Fruit fly (Drosophila melanogaster) whole organism, embryonic: ENCODE results near the gene CG17177.

ENCODE experiments used
- Antp ChIP-seq: fragments of 200-800 bp; sonication (Bioruptor generic); optimal IDR thresholded peaks from 3 replicates; lab custom pipeline; 2016; ENCODE audit warnings: missing biosample characterization, missing genetic modification characterization
- Asciz ChIP-seq: fragments of 200-800 bp; sonication (Bioruptor generic); optimal IDR thresholded peaks from 2 replicates; lab custom pipeline; 2017; ENCODE audit warnings: missing biosample characterization, mild to moderate bottlenecking, missing genetic modification characterization, missing genetic modification reagents
- CG12071 ChIP-seq: fragments of 200-800 bp; sonication (Bioruptor generic); optimal IDR thresholded peaks from 3 replicates; lab custom pipeline; 2018; ENCODE audit warnings: missing biosample characterization, mild to moderate bottlenecking, missing genetic modification characterization
- CG12155 ChIP-seq: fragments of 200-800 bp; sonication (Bioruptor generic); optimal IDR thresholded peaks from 3 replicates; lab custom pipeline; 2016; ENCODE audit warnings: missing biosample characterization, missing genetic modification characterization
- CG1233 ChIP-seq: fragments of 200-800 bp; sonication (Bioruptor generic); optimal IDR thresholded peaks from 4 replicates; lab custom pipeline; 2018; ENCODE audit warnings: missing biosample characterization, mild to moderate bottlenecking, missing genetic modification characterization
- CG12391 ChIP-seq: fragments of 200-800 bp; sonication (Bioruptor generic); optimal IDR thresholded peaks from 3 replicates; lab custom pipeline; 2018; ENCODE audit warnings: missing biosample characterization, mild to moderate bottlenecking, missing genetic modification characterization, moderate library complexity
- CG15696 ChIP-seq: fragments of 200-800 bp; sonication (Bioruptor generic); optimal IDR thresholded peaks from 2 replicates; lab custom pipeline; 2019; ENCODE audit warnings: missing biosample characterization, mild to moderate bottlenecking, missing genetic modification characterization, moderate library complexity
- CG16779 ChIP-seq: fragments of 200-800 bp; sonication (Bioruptor generic); IDR thresholded peaks from 2 replicates; pipeline ENCODE4 v1.3.6; 2022; ENCODE audit warnings: missing biosample characterization, missing genetic modification characterization
- CG16813 ChIP-seq: fragments of 200-800 bp; sonication (Bioruptor generic); IDR thresholded peaks from 3 replicates; pipeline ENCODE4 v1.3.6; 2022; ENCODE audit warnings: missing biosample characterization, missing genetic modification characterization; ENCODE audit not compliant: partially characterized antibody
- CG1832 ChIP-seq: fragments of 200-800 bp; sonication (Bioruptor generic); optimal IDR thresholded peaks from 2 replicates; lab custom pipeline; 2017; ENCODE audit warnings: missing biosample characterization, mild to moderate bottlenecking, missing genetic modification characterization, inconsistent platforms
- CG2678 ChIP-seq: fragments of 200-800 bp; sonication (Bioruptor generic); optimal IDR thresholded peaks from 3 replicates; lab custom pipeline; 2019; ENCODE audit warnings: missing biosample characterization, mild to moderate bottlenecking, missing genetic modification characterization, moderate library complexity
- CG31388 ChIP-seq: fragments of 200-800 bp; sonication (Bioruptor generic); optimal IDR thresholded peaks from 2 replicates; lab custom pipeline; 2016; ENCODE audit warnings: missing biosample characterization, missing genetic modification characterization
- CG4424 ChIP-seq: fragments of 200-800 bp; sonication (Bioruptor generic); optimal IDR thresholded peaks from 3 replicates; lab custom pipeline; 2016; ENCODE audit warnings: missing biosample characterization, missing genetic modification characterization
- CG4707 ChIP-seq: fragments of 200-800 bp; sonication (Bioruptor generic); optimal IDR thresholded peaks from 2 replicates; lab custom pipeline; 2018; ENCODE audit warnings: missing biosample characterization, mild to moderate bottlenecking, missing genetic modification characterization, moderate library complexity
- CG4820 ChIP-seq: fragments of 200-800 bp; sonication (Bioruptor generic); optimal IDR thresholded peaks from 3 replicates; lab custom pipeline; 2016; ENCODE audit warnings: missing biosample characterization, missing genetic modification characterization
- CG5245 ChIP-seq: fragments of 200-800 bp; sonication (Bioruptor generic); optimal IDR thresholded peaks from 3 replicates; lab custom pipeline; 2016; ENCODE audit warnings: missing biosample characterization, missing genetic modification characterization
- CG7987 ChIP-seq: fragments of 200-800 bp; sonication (Bioruptor generic); optimal IDR thresholded peaks from 2 replicates; lab custom pipeline; 2018; ENCODE audit warnings: missing biosample characterization, mild to moderate bottlenecking, missing genetic modification characterization, moderate library complexity
- CG8388 ChIP-seq: fragments of 200-800 bp; sonication (Bioruptor generic); optimal IDR thresholded peaks from 2 replicates; lab custom pipeline; 2019; ENCODE audit warnings: missing biosample characterization, mild to moderate bottlenecking, missing genetic modification characterization, moderate library complexity
- CG9876 ChIP-seq: fragments of 200-800 bp; sonication (Bioruptor generic); optimal IDR thresholded peaks from 2 replicates; lab custom pipeline; 2016; ENCODE audit warnings: missing biosample characterization, missing genetic modification characterization
- Dbx ChIP-seq: fragments of 200-800 bp; sonication (Bioruptor generic); IDR thresholded peaks from 3 replicates; pipeline ENCODE4 v1.3.6; 2022; ENCODE audit warnings: missing biosample characterization, missing genetic modification characterization
- E2f2 ChIP-seq: fragments of 200-800 bp; sonication (Bioruptor generic); IDR thresholded peaks from 2 replicates; pipeline ENCODE4 v1.3.6; 2022; ENCODE audit warnings: missing biosample characterization, missing genetic modification characterization
- Ets97D ChIP-seq: fragments of 200-800 bp; sonication (Bioruptor generic); optimal IDR thresholded peaks from 3 replicates; lab custom pipeline; 2016; ENCODE audit warnings: missing biosample characterization, missing genetic modification characterization
- Fer1 ChIP-seq: fragments of 200-800 bp; sonication (Bioruptor generic); optimal IDR thresholded peaks from 2 replicates; lab custom pipeline; 2017; ENCODE audit warnings: missing biosample characterization, mild to moderate bottlenecking, missing genetic modification characterization
- Med ChIP-seq: fragments of 200-800 bp; sonication (Bioruptor generic); peaks from one replicate; lab custom pipeline; 2016; ENCODE audit warnings: missing biosample characterization, missing genetic modification characterization, mild to moderate bottlenecking, inconsistent platforms, moderate library complexity
- Myb ChIP-seq: fragments of 200-800 bp; sonication (Bioruptor generic); optimal IDR thresholded peaks from 2 replicates; lab custom pipeline; 2016; ENCODE audit warnings: missing biosample characterization, missing genetic modification characterization
- Pdp1 ChIP-seq, 2 experiments: fragments of 200-800 bp; sonication (Bioruptor generic); optimal IDR thresholded peaks; 3 replicates each; lab custom pipeline; 2016; ENCODE audit warnings: missing biosample characterization in 2 of 2, missing genetic modification characterization in 2 of 2, mild to moderate bottlenecking in 1 of 2, moderate library complexity in 1 of 2
- Poxn ChIP-seq: fragments of 200-800 bp; sonication (Bioruptor generic); IDR thresholded peaks from 2 replicates; pipeline ENCODE4 v1.3.6; 2022; ENCODE audit warnings: missing biosample characterization, missing genetic modification characterization
- Ravus ChIP-seq: fragments of 200-800 bp; sonication (Bioruptor generic); IDR thresholded peaks from 2 replicates; pipeline ENCODE4 v1.3.6; 2022; ENCODE audit warnings: missing biosample characterization, missing genetic modification characterization
- Sox100B ChIP-seq: fragments of 200-800 bp; sonication (Bioruptor generic); optimal IDR thresholded peaks from 3 replicates; lab custom pipeline; 2018; ENCODE audit warnings: missing biosample characterization, mild to moderate bottlenecking, missing genetic modification characterization
- Xbp1 ChIP-seq: fragments of 200-800 bp; sonication (Bioruptor generic); optimal IDR thresholded peaks from 3 replicates; lab custom pipeline; 2016; ENCODE audit warnings: missing biosample characterization, mild to moderate bottlenecking, missing genetic modification characterization
- ase ChIP-seq: fragments of 200-800 bp; sonication (Bioruptor generic); IDR thresholded peaks from 3 replicates; pipeline ENCODE4 v1.3.6; 2022; ENCODE audit warnings: missing biosample characterization, missing genetic modification characterization
- ato ChIP-seq: fragments of 200-800 bp; sonication (Bioruptor generic); IDR thresholded peaks from 2 replicates; pipeline ENCODE4 v1.3.6; 2022; ENCODE audit warnings: missing biosample characterization, missing genetic modification characterization; ENCODE audit not compliant: partially characterized antibody
- cad ChIP-seq: fragments of >200 bp; optimal IDR thresholded peaks from 2 replicates; lab custom pipeline; 2017; ENCODE audit warnings: missing biosample characterization, missing genetic modification characterization
- corto ChIP-seq: fragments of 200-800 bp; sonication (Bioruptor generic); optimal IDR thresholded peaks from 2 replicates; lab custom pipeline; 2016; ENCODE audit warnings: missing biosample characterization, mild to moderate bottlenecking, missing genetic modification characterization, moderate library complexity
- dati ChIP-seq: fragments of 200-800 bp; sonication (Bioruptor generic); IDR thresholded peaks from 2 replicates; pipeline ENCODE4 v1.3.6; 2022; ENCODE audit warnings: missing biosample characterization, missing genetic modification characterization
- exex ChIP-seq: fragments of 200-800 bp; sonication (Bioruptor generic); optimal IDR thresholded peaks from 4 replicates; lab custom pipeline; 2018; ENCODE audit warnings: missing biosample characterization, mild to moderate bottlenecking, missing genetic modification characterization, moderate library complexity
- gt ChIP-seq: fragments of 200-800 bp; sonication (Bioruptor generic); IDR thresholded peaks from 2 replicates; pipeline ENCODE4 v1.3.6; 2022; ENCODE audit warnings: missing biosample characterization, missing genetic modification characterization
- hb ChIP-seq: fragments of 200-800 bp; sonication (Bioruptor generic); IDR thresholded peaks from 3 replicates; pipeline ENCODE4 v1.3.6; 2022; ENCODE audit warnings: missing biosample characterization, missing genetic modification characterization; ENCODE audit not compliant: partially characterized antibody
- luna ChIP-seq: fragments of 200-800 bp; sonication (Bioruptor generic); optimal IDR thresholded peaks from 2 replicates; lab custom pipeline; 2016; ENCODE audit warnings: missing biosample characterization, missing genetic modification characterization
- mld ChIP-seq: fragments of 200-800 bp; sonication (Bioruptor generic); IDR thresholded peaks from 3 replicates; pipeline ENCODE4 v1.3.6; 2022; ENCODE audit warnings: missing biosample characterization, missing genetic modification characterization; ENCODE audit not compliant: partially characterized antibody
- org-1 ChIP-seq: fragments of 200-800 bp; sonication (Bioruptor generic); optimal IDR thresholded peaks from 2 replicates; lab custom pipeline; 2017; ENCODE audit warnings: missing biosample characterization, missing genetic modification characterization
- pnt ChIP-seq: fragments of 200-800 bp; sonication (Bioruptor generic); optimal IDR thresholded peaks from 3 replicates; lab custom pipeline; 2016; ENCODE audit warnings: missing biosample characterization, missing genetic modification characterization
- prd ChIP-seq, 3 experiments: fragments of >200 bp in 2 of 3; fragments of 200-800 bp in 1 of 3; sonication (Bioruptor generic) in 1 of 3; optimal IDR thresholded peaks in 2 of 3; IDR thresholded peaks in 1 of 3; 2 replicates in 2 of 3; 3 replicates in 1 of 3; pipeline versions ENCODE4 v1.3.6 to Lab custom; 2017 to 2022; ENCODE audit warnings: missing biosample characterization in 1 of 3, missing genetic modification characterization in 1 of 3
- sc ChIP-seq, 3 experiments: fragments of >200 bp in 2 of 3; fragments of 200-800 bp in 1 of 3; sonication (Bioruptor generic) in 1 of 3; optimal IDR thresholded peaks; 2 replicates in 2 of 3; 3 replicates in 1 of 3; lab custom pipeline; 2017; ENCODE audit warnings: mild to moderate bottlenecking in 1 of 3, missing biosample characterization in 1 of 3, missing genetic modification characterization in 1 of 3, missing genetic modification reagents in 1 of 3
- stwl ChIP-seq: fragments of 200-800 bp; sonication (Bioruptor generic); optimal IDR thresholded peaks from 3 replicates; lab custom pipeline; 2018; ENCODE audit warnings: missing biosample characterization, mild to moderate bottlenecking, missing genetic modification characterization, moderate library complexity
- tna ChIP-seq: fragments of 200-800 bp; sonication (Bioruptor generic); IDR thresholded peaks from 2 replicates; pipeline ENCODE4 v1.3.6; 2022; ENCODE audit warnings: missing biosample characterization, missing genetic modification characterization; ENCODE audit not compliant: partially characterized antibody
- ttk ChIP-seq: fragments of 200-800 bp; sonication (Bioruptor generic); IDR thresholded peaks from 2 replicates; pipeline ENCODE4 v2.1.2; 2022; ENCODE audit warnings: missing biosample characterization, missing genetic modification characterization
- vvl ChIP-seq: fragments of 200-800 bp; sonication (Bioruptor generic); IDR thresholded peaks from 2 replicates; pipeline ENCODE4 v1.3.6; 2022; ENCODE audit warnings: missing biosample characterization, missing genetic modification characterization

Gene CG17177

DNA sequence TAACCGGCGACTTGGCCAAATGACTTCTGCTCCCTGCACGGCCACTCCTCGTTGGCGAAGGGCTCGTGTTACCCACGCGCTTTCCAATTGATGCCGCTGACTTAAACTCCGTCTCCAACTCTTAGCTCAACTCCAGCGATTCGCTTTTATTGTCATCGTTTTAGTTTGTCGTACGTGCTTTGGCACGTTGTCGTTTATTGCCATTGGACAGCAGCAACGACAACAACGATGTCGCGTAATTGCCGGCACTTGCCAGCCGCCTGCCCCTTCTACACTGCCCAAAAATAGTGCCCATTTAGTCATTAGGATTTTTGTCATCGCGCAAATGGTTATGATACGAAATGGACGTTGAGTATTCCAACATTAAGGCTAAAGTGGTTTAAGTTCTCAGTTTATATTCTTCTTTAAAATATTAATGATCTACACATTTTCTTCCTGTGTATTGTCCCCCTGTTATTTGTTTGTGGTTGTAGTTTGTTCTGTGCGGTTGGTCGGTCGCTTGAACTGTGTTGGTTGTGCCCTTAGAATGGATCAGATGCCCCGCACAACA is 35.6 kb downstream of the CG17177 start (continued):
- TF ChIP-seq tna (GFP tag; lab: Robert Waterston, UW) = no peak
- peak; percentile 91 for TF ChIP-seq CG4820 (GFP tag; lab: Kevin White, UChicago)
- TF ChIP-seq CG1233 = peak; percentile 61
- peak; percentile 93 for TF ChIP-seq CG12391 (tag; lab: Kevin White, UChicago)
- TF ChIP-seq Med (GFP tag; lab: Kevin White, UChicago) = peak; percentile 99
- peak; percentile 84 for TF ChIP-seq Antp
- TF ChIP-seq CG16813 = no peak
- TF ChIP-seq CG8388 (GFP tag; lab: Kevin White, UChicago) = peak; percentile 85
- TF ChIP-seq CG2678 (tag; lab: Kevin White, UChicago) = peak; percentile 83
- peak; percentile 86 for TF ChIP-seq ttk
- no peak for TF ChIP-seq CG1832 (GFP tag; lab: Kevin White, UChicago)
- TF ChIP-seq CG7987 (GFP tag; lab: Kevin White, UChicago) = peak; percentile 79
- 0 out of 2 replicates have a peak, but pooled peaks have one; percentile 9 for TF ChIP-seq CG16779 (GFP tag; lab: Robert Waterston, UW)
- no peak for TF ChIP-seq prd (optimal IDR thresholded peaks at IDR 0.05; lab: Kevin White, UChicago)
- TF ChIP-seq prd (GFP tag; IDR thresholded peaks at IDR 0.05; lab: Robert Waterston, UW) = peak; percentile 91
- peak; percentile 89 for TF ChIP-seq CG5245 (GFP tag; lab: Kevin White, UChicago)
- no peak for TF ChIP-seq cad (GFP tag; lab: Kevin White, UChicago)
- TF ChIP-seq hb (GFP tag; lab: Robert Waterston, UW) = no peak
- no peak for TF ChIP-seq corto (GFP tag; lab: Kevin White, UChicago)
- peak; percentile 75 for TF ChIP-seq CG4424 (GFP tag; lab: Kevin White, UChicago)
- peak; percentile 35 for TF ChIP-seq Ravus (GFP tag; lab: Robert Waterston, UW)
- peak; percentile 57 for TF ChIP-seq gt (GFP tag; lab: Robert Waterston, UW)
- peak; percentile 69 for TF ChIP-seq CG31388
- peak; percentile 92 for TF ChIP-seq Fer1 (GFP tag; lab: Kevin White, UChicago)
- TF ChIP-seq Xbp1 (GFP tag; lab: Kevin White, UChicago) = peak; percentile 92
- no peak for TF ChIP-seq mld (GFP tag; lab: Robert Waterston, UW)
- peak; percentile 90 for TF ChIP-seq CG12071 (GFP tag; lab: Kevin White, UChicago)
- peak; percentile 83 for TF ChIP-seq org-1 (GFP tag; lab: Kevin White, UChicago)
- peak; percentile 64 for TF ChIP-seq dati (GFP tag; lab: Robert Waterston, UW)
- TF ChIP-seq CG15696 (tag; lab: Kevin White, UChicago) = peak; percentile 88
- peak; percentile 86 for TF ChIP-seq CG4707 (GFP tag; lab: Kevin White, UChicago)
- TF ChIP-seq Dbx (GFP tag; lab: Robert Waterston, UW) = peak; percentile 77
- peak; percentile 82 to 91 for TF ChIP-seq Pdp1 (GFP tag; optimal IDR thresholded peaks at IDR 0.05; lab: Kevin White, UChicago)
- peak; percentile 81 for TF ChIP-seq CG9876
- TF ChIP-seq sc (optimal IDR thresholded peaks at IDR 0.05; lab: Kevin White, UChicago) = no peak
- peak; percentile 83 for TF ChIP-seq sc (GFP tag; optimal IDR thresholded peaks at IDR 0.05; lab: Kevin White, UChicago)
- peak; percentile 65 for TF ChIP-seq Myb (GFP tag; lab: Kevin White, UChicago)
- TF ChIP-seq Ets97D (GFP tag; lab: Kevin White, UChicago) = peak; percentile 68
- peak; percentile 8 for TF ChIP-seq exex (tag; lab: Kevin White, UChicago)
- TF ChIP-seq vvl (GFP tag; lab: Robert Waterston, UW) = peak; percentile 93
- peak; percentile 79 for TF ChIP-seq ase
- TF ChIP-seq pnt (GFP tag; lab: Kevin White, UChicago) = peak; percentile 83
- TF ChIP-seq Asciz = peak; percentile 85
- TF ChIP-seq stwl = peak; percentile 33
- no peak for TF ChIP-seq ato
- TF ChIP-seq E2f2 = peak; percentile 62
- TF ChIP-seq CG12155 (GFP tag; lab: Kevin White, UChicago) = peak; percentile 84
- TF ChIP-seq luna = peak; percentile 2
- 0 out of 2 replicates have a peak, but pooled peaks have one; percentile 13 for TF ChIP-seq Poxn (GFP tag; lab: Robert Waterston, UW)
- TF ChIP-seq Sox100B (GFP tag; lab: Kevin White, UChicago) = peak; percentile 80
